Fruit fly (Drosophila melanogaster): ENCODE measurements around the gene Sgs3.

Gene Sgs3

DNA sequence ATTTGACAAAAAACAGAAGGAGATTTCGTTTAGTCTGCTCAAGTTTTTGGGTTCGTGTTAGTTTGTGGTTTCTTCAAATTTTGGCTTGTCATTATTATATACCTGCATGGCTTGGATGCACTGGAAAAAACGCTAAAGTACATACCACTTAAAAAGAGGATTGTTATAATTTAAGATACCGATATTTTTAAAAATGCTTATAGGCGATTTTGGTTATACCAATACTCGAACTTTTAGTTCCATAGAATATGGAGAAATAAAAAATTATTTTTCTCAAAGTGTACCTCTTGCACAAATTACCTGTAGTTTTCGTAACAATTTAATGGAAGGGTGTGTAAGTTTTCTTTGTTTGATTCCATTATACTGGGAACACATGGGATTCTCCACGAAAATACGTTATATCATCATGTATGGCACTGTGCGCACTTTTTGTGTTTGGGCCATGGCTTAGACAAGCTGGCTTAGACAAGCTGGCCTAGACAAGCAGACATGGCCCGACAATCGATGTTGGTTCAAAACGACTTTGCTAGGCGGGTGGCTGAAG lies 46.6 kb upstream of the Sgs3 start, which contains the start of gene Fum3 (continued):
- TF ChIP-seq Dbx (GFP tag; IDR thresholded peaks at IDR 0.05) (0 out of 3 replicates have a peak, but pooled peaks have one; percentile 24), CG2712 (tag; optimal IDR thresholded peaks at IDR 0.05) (peak; percentile 43), lmd (GFP tag; IDR thresholded peaks at IDR 0.05) (peak; percentile 27; the same call in 1 of the 2 replicates), CG14710 (tag; optimal IDR thresholded peaks at IDR 0.05) (peak; percentile 12), CG7786 (GFP tag; optimal IDR thresholded peaks at IDR 0.05) (no peak), dmrt11E (tag; optimal IDR thresholded peaks at IDR 0.05) (peak; percentile 29), CG17328 (GFP tag; IDR thresholded peaks at IDR 0.05) (no peak), otp (GFP tag; IDR thresholded peaks at IDR 0.05) (peak; percentile 24; the same call in 1 of the 3 replicates), hkb (optimal IDR thresholded peaks at IDR 0.05) (no peak), hkb (GFP tag; IDR thresholded peaks at IDR 0.05) (peak; percentile 32; the same call in 1 of the 2 replicates), Pdp1 (GFP tag; optimal IDR thresholded peaks at IDR 0.05) (no peak), Ada2b (GFP tag; IDR thresholded peaks at IDR 0.05) (peak; percentile 37; the same call in 1 of the 2 replicates), ham (GFP tag; IDR thresholded peaks at IDR 0.05) (no peak), Xrp1 (GFP tag; IDR thresholded peaks at IDR 0.05) (peak; percentile 66), CG14441 (GFP tag; IDR thresholded peaks at IDR 0.05) (peak; percentile 13; the same call in 1 of the 2 replicates), CG4424 (GFP tag; optimal IDR thresholded peaks at IDR 0.05) (peak; percentile 33), CG12155 (GFP tag; optimal IDR thresholded peaks at IDR 0.05) (no peak), B-H1 (GFP tag; IDR thresholded peaks at IDR 0.05) (no peak), CG7357 (GFP tag; IDR thresholded peaks at IDR 0.05) (0 out of 3 replicates have a peak, but pooled peaks have one; percentile 24), CG3995 (GFP tag; optimal IDR thresholded peaks at IDR 0.05) (no peak), CG2678 (tag; optimal IDR thresholded peaks at IDR 0.05) (peak; percentile 21), al (GFP tag; IDR thresholded peaks at IDR 0.05) (no peak), zen (tag; optimal IDR thresholded peaks at IDR 0.05) (peak; percentile 50), ci (GFP tag; IDR thresholded peaks at IDR 0.05) (peak; percentile 54; the same call in 2 of the 3 replicates), dmrt99B (tag; optimal IDR thresholded peaks at IDR 0.05) (peak; percentile 15), chif (GFP tag; optimal IDR thresholded peaks at IDR 0.05) (peak in 1 of 2 experiments; percentile 13), corto (GFP tag; optimal IDR thresholded peaks at IDR 0.05) (no peak), Nf-YA (GFP tag; IDR thresholded peaks at IDR 0.05) (no peak), Atf3 (GFP tag; optimal IDR thresholded peaks at IDR 0.05) (no peak), dysf (GFP tag; IDR thresholded peaks at IDR 0.05) (peak; percentile 35; the same call in 1 of the 3 replicates), chinmo (GFP tag; IDR thresholded peaks at IDR 0.05; ENCODE audit: partially characterized antibody) (no peak), gem (tag; optimal IDR thresholded peaks at IDR 0.05) (peak; percentile 26), CoRest (tag; optimal IDR thresholded peaks at IDR 0.05) (peak; percentile 15), fd102C (GFP tag; optimal IDR thresholded peaks at IDR 0.05) (no peak), CG17829 (tag; optimal IDR thresholded peaks at IDR 0.05) (peak; percentile 18), sens (GFP tag) (peak; percentile 83), CG9727 (GFP tag; optimal IDR thresholded peaks at IDR 0.05) (no peak), onecut (GFP tag; IDR thresholded peaks at IDR 0.05) (no peak), esg (GFP tag; conservative IDR thresholded peaks at IDR 0.05) (0 out of 2 replicates have a peak, but pooled peaks have one; percentile 25), Dref (GFP tag; IDR thresholded peaks at IDR 0.05) (no peak), ranshi (GFP tag; IDR thresholded peaks at IDR 0.05) (peak; percentile 19; the same call in 1 of the 2 replicates), vvl (GFP tag; IDR thresholded peaks at IDR 0.05) (peak; percentile 6; the same call in 1 of the 2 replicates), CG10959 (GFP tag; IDR thresholded peaks at IDR 0.05) (peak; percentile 35), Dek (tag; optimal IDR thresholded peaks at IDR 0.05) (no peak), phol (tag; optimal IDR thresholded peaks at IDR 0.05) (peak; percentile 29), sob (GFP tag; IDR thresholded peaks at IDR 0.05) (no peak), CG32772 (GFP tag; IDR thresholded peaks at IDR 0.05) (0 out of 2 replicates have a peak, but pooled peaks have one; percentile 18), MBD-R2 (GFP tag; IDR thresholded peaks at IDR 0.05) (no peak), prd (optimal IDR thresholded peaks at IDR 0.05) (no peak), prd (GFP tag; IDR thresholded peaks at IDR 0.05) (peak; percentile 78)

All from whole organism, embryonic.